Worm (Caenorhabditis elegans) whole organism, L1 larva: ENCODE measurements around the gene egl-1.

Experiments used
- C04F5.9 ChIP-seq: sonication (generic microtip); optimal IDR thresholded peaks from 2 replicates; lab custom pipeline; 2016; ENCODE audit warnings: missing genetic modification characterization, missing compliant biosample characterization
- C16A3.4 ChIP-seq: fragments of 150-350 bp; optimal IDR thresholded peaks from 2 replicates; lab custom pipeline; 2014; ENCODE audit warnings: missing biosample characterization, missing genetic modification characterization
- C34B4.2 ChIP-seq: sonication (generic microtip); optimal IDR thresholded peaks from 2 replicates; lab custom pipeline; 2017; ENCODE audit warnings: mild to moderate bottlenecking, missing genetic modification characterization, missing compliant biosample characterization
- F16B12.6 ChIP-seq: fragments of 150-350 bp; optimal IDR thresholded peaks from 2 replicates; lab custom pipeline; 2014; ENCODE audit warnings: missing biosample characterization, missing genetic modification characterization
- aha-1 ChIP-seq: fragments of 150-350 bp; optimal IDR thresholded peaks from 2 replicates; lab custom pipeline; 2014; ENCODE audit warnings: missing biosample characterization, missing genetic modification characterization
- aly-2 ChIP-seq: fragments of 150-350 bp; optimal IDR thresholded peaks from 2 replicates; lab custom pipeline; 2014; ENCODE audit warnings: missing biosample characterization, missing genetic modification characterization
- blmp-1 ChIP-seq: fragments of 150-350 bp; optimal IDR thresholded peaks from 2 replicates; lab custom pipeline; 2014; ENCODE audit warnings: missing biosample characterization, missing genetic modification characterization
- ceh-8 ChIP-seq: fragments of 200-800 bp; sonication (Bioruptor generic); optimal IDR thresholded peaks from 2 replicates; lab custom pipeline; 2018; ENCODE audit warnings: mild to moderate bottlenecking, missing genetic modification characterization, moderate library complexity, missing compliant biosample characterization
- ceh-88 ChIP-seq: fragments of 200-800 bp; sonication (Bioruptor generic); IDR thresholded peaks from 2 replicates; pipeline ENCODE4 v1.3.6; 2022; ENCODE audit warnings: missing genetic modification characterization, missing compliant biosample characterization
- dpl-1 ChIP-seq, 3 experiments: fragments of 150-350 bp in 2 of 3; sonication (generic microtip) in 1 of 3; optimal IDR thresholded peaks; 2 replicates each; lab custom pipeline; 2014 to 2017; ENCODE audit warnings: missing biosample characterization in 3 of 3, missing genetic modification characterization in 3 of 3, missing genetic modification reagents in 3 of 3
- dsc-1 ChIP-seq: sonication (generic microtip); optimal IDR thresholded peaks from 2 replicates; lab custom pipeline; 2016; ENCODE audit warnings: mild to moderate bottlenecking, missing genetic modification characterization, missing compliant biosample characterization
- efl-1 ChIP-seq, 4 experiments: fragments of 150-350 bp; optimal IDR thresholded peaks in 3 of 4; peaks in 1 of 4; 1 replicate in 1 of 4; 2 replicates in 3 of 4; lab custom pipeline; 2014; ENCODE audit warnings: missing biosample characterization in 2 of 4, missing genetic modification characterization in 2 of 4, missing genetic modification reagents in 2 of 4
- egl-13 ChIP-seq: sonication (generic microtip); optimal IDR thresholded peaks from 2 replicates; lab custom pipeline; 2016; ENCODE audit warnings: missing genotype, missing genetic modification reagents, missing genetic modification characterization, missing compliant biosample characterization
- elt-2 ChIP-seq: sonication (generic microtip); optimal IDR thresholded peaks from 2 replicates; lab custom pipeline; 2016; ENCODE audit warnings: missing genetic modification characterization, mild to moderate bottlenecking, inconsistent platforms, missing compliant biosample characterization, missing genetic modification reagents
- ets-5 ChIP-seq: fragments of 200-800 bp; sonication (Bioruptor generic); IDR thresholded peaks from 2 replicates; pipeline ENCODE4 v1.3.6; 2022; ENCODE audit warnings: missing genetic modification characterization, missing compliant biosample characterization
- fkh-4 ChIP-seq: sonication (generic microtip); optimal IDR thresholded peaks from 2 replicates; lab custom pipeline; 2016; ENCODE audit warnings: missing compliant biosample characterization, missing genetic modification characterization, borderline replicate concordance
- fkh-8 ChIP-seq: sonication (generic microtip); optimal IDR thresholded peaks from 2 replicates; lab custom pipeline; 2016; ENCODE audit warnings: mild to moderate bottlenecking, missing genetic modification characterization, missing compliant biosample characterization
- grh-1 ChIP-seq: fragments of 200-800 bp; sonication (Bioruptor generic); IDR thresholded peaks from 2 replicates; pipeline ENCODE4 v1.3.6; 2022; ENCODE audit warnings: missing genetic modification reagents, missing genetic modification characterization, missing compliant biosample characterization
- irx-1 ChIP-seq: sonication (generic microtip); optimal IDR thresholded peaks from 2 replicates; lab custom pipeline; 2016; ENCODE audit warnings: missing genetic modification characterization, missing compliant biosample characterization
- isw-1 ChIP-seq: fragments of 200-800 bp; sonication (Bioruptor generic); IDR thresholded peaks from 2 replicates; pipeline ENCODE4 v1.3.6; 2022; ENCODE audit warnings: missing genetic modification characterization, missing compliant biosample characterization
- lin-15B ChIP-seq: fragments of 150-350 bp; sonication (generic microtip); optimal IDR thresholded peaks from 3 replicates; lab custom pipeline; 2014; ENCODE audit warnings: missing biosample characterization, missing genetic modification characterization
- lin-35 ChIP-seq, 2 experiments: fragments of 150-350 bp; optimal IDR thresholded peaks; 2 replicates each; lab custom pipeline; 2014; ENCODE audit warnings: missing biosample characterization in 2 of 2, missing genetic modification characterization in 2 of 2, missing genetic modification reagents in 2 of 2
- lin-39 ChIP-seq: fragments of 150-350 bp; optimal IDR thresholded peaks from 2 replicates; lab custom pipeline; 2014; ENCODE audit warnings: missing biosample characterization, missing genetic modification reagents, missing genetic modification characterization
- lir-3 ChIP-seq: sonication (generic microtip); optimal IDR thresholded peaks from 2 replicates; lab custom pipeline; 2016; ENCODE audit warnings: mild to moderate bottlenecking, missing genetic modification characterization, moderate library complexity, missing compliant biosample characterization; ENCODE audit not compliant: poor library complexity
- nhr-237 ChIP-seq: fragments of 150-350 bp; optimal IDR thresholded peaks from 2 replicates; lab custom pipeline; 2014; ENCODE audit warnings: missing biosample characterization, missing genetic modification characterization
- nhr-47 ChIP-seq: sonication (generic microtip); optimal IDR thresholded peaks from 2 replicates; lab custom pipeline; 2016; ENCODE audit warnings: mild to moderate bottlenecking, missing genetic modification characterization, moderate library complexity, missing compliant biosample characterization
- nhr-71 ChIP-seq: sonication (generic microtip); optimal IDR thresholded peaks from 2 replicates; lab custom pipeline; 2016; ENCODE audit warnings: mild to moderate bottlenecking, missing genetic modification characterization, moderate library complexity, missing compliant biosample characterization
- nhr-85 ChIP-seq: sonication (generic microtip); peaks from one replicate; lab custom pipeline; 2016; ENCODE audit warnings: missing genetic modification characterization, inconsistent platforms, missing compliant biosample characterization
- pag-3 ChIP-seq: sonication (generic microtip); optimal IDR thresholded peaks from 2 replicates; lab custom pipeline; 2017; ENCODE audit warnings: missing genetic modification characterization, mild to moderate bottlenecking, missing compliant biosample characterization, antibody characterized with exemption, borderline replicate concordance; ENCODE audit not compliant: insufficient read depth
- pax-3 ChIP-seq: fragments of 200-800 bp; sonication (Bioruptor generic); optimal IDR thresholded peaks from 2 replicates; lab custom pipeline; 2018; ENCODE audit warnings: mild to moderate bottlenecking, missing genetic modification characterization, moderate library complexity, missing compliant biosample characterization
- pqm-1 ChIP-seq: sonication (generic microtip); optimal IDR thresholded peaks from 3 replicates; lab custom pipeline; 2017; ENCODE audit warnings: missing biosample characterization, missing genetic modification characterization
- snu-23 ChIP-seq: sonication (generic microtip); optimal IDR thresholded peaks from 2 replicates; lab custom pipeline; 2016; ENCODE audit warnings: missing genetic modification characterization, missing compliant biosample characterization
- sox-4 ChIP-seq: sonication (generic microtip); optimal IDR thresholded peaks from 2 replicates; lab custom pipeline; 2016; ENCODE audit warnings: missing genetic modification characterization, missing compliant biosample characterization
- sptf-1 ChIP-seq: fragments of 150-350 bp; optimal IDR thresholded peaks from 2 replicates; lab custom pipeline; 2014; ENCODE audit warnings: missing biosample characterization, missing genetic modification characterization
- swsn-7 ChIP-seq: sonication (generic microtip); optimal IDR thresholded peaks from 2 replicates; lab custom pipeline; 2016; ENCODE audit warnings: missing genetic modification characterization, missing compliant biosample characterization
- tlp-1 ChIP-seq: fragments of 150-350 bp; optimal IDR thresholded peaks from 2 replicates; lab custom pipeline; 2014; ENCODE audit warnings: missing biosample characterization, missing genetic modification characterization
- unc-30 ChIP-seq: sonication (generic microtip); optimal IDR thresholded peaks from 2 replicates; lab custom pipeline; 2017; ENCODE audit warnings: missing biosample characterization, missing genetic modification characterization
- unc-86 ChIP-seq: sonication (generic microtip); optimal IDR thresholded peaks from 2 replicates; lab custom pipeline; 2016; ENCODE audit warnings: missing genetic modification characterization, missing compliant biosample characterization
- xbp-1 ChIP-seq: sonication (generic microtip); optimal IDR thresholded peaks from 2 replicates; lab custom pipeline; 2016; ENCODE audit warnings: missing genetic modification characterization, missing compliant biosample characterization
- zip-4 ChIP-seq: fragments of 200-800 bp; sonication (Bioruptor generic); optimal IDR thresholded peaks from 2 replicates; lab custom pipeline; 2018; ENCODE audit warnings: mild to moderate bottlenecking, missing genetic modification characterization, moderate library complexity, missing compliant biosample characterization
- ztf-4 ChIP-seq: fragments of 150-350 bp; optimal IDR thresholded peaks from 2 replicates; lab custom pipeline; 2014; ENCODE audit warnings: missing biosample characterization, missing genetic modification characterization

The egl-1 gene

DNA sequence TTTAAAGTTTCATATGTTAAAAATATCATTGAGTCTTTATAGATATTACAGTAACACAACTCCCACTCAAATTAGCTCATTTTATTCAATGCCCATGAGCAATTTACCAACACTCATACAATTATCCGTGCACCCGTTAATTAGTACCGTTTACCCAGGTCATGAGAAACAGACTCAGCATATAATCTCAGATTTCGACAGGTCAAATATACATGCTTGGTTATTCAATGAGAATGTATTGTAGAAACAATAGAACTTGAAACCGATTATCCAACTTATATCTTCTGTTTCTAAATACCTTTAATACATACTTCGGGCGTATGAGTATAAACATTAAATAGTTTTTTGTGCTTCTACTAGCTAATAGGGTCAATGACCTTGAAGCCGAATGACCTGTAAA is 4.0 kb upstream of the egl-1 start:
- no peak for TF ChIP-seq F16B12.6 (tag; lab: Kevin White, UChicago)
- no peak for TF ChIP-seq efl-1 (optimal IDR thresholded peaks at IDR 0.05; lab: Kevin White, UChicago)
- peak in 1 of 2 experiments; percentile 73 for TF ChIP-seq efl-1 (GFP tag; optimal IDR thresholded peaks at IDR 0.05 in 1 of 2; lab: Kevin White, UChicago)

DNA sequence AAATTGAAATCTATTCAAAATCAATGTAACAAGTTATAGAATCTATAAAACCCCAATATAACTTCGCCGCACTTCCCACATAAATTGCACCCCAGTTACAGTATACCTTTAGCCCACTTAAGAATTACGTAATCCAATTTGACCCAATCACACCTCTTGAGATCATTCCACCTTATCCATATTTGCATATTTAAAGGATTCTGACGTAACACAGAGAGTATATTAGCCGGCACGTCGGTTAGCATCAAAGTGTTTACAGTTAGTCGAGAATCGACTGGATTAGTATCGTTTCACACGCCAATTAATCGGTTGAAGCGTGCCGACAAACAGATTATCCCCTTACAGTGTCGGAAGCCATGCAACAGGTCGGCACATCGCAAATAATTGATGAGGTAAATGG is 1.4 kb upstream of the egl-1 start:
- TF ChIP-seq pqm-1 (tag; lab: Kevin White, UChicago) (no peak), fkh-4 (no peak)
- TF ChIP-seq, all 84 proteins: peak for 0

DNA sequence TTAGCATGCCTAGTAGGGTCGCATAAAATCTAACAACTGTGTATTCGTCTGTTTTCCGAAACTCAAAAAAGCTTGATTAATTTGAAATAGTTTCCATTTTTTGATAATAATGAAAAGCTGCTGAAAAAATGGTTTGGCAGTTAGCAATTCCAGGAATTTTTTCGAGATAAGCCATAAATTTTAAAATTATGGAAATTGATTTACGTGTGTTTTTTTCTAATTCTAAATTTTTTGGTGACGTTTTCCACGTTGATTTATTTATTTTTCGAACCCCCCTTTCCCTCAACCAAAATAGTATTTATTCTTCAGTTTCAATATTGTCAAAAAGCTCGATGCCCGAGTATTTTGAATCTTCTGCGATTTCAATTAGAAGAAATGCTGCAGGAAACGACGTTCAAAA is 3.3 kb downstream of the egl-1 start, which contains the start of gene F23B12.1:
TSS of gene F23B12.1 (plus strand) at position 301 of the 400 bp plus-strand sequence.
- TF ChIP-seq sptf-1, result no peak

DNA sequence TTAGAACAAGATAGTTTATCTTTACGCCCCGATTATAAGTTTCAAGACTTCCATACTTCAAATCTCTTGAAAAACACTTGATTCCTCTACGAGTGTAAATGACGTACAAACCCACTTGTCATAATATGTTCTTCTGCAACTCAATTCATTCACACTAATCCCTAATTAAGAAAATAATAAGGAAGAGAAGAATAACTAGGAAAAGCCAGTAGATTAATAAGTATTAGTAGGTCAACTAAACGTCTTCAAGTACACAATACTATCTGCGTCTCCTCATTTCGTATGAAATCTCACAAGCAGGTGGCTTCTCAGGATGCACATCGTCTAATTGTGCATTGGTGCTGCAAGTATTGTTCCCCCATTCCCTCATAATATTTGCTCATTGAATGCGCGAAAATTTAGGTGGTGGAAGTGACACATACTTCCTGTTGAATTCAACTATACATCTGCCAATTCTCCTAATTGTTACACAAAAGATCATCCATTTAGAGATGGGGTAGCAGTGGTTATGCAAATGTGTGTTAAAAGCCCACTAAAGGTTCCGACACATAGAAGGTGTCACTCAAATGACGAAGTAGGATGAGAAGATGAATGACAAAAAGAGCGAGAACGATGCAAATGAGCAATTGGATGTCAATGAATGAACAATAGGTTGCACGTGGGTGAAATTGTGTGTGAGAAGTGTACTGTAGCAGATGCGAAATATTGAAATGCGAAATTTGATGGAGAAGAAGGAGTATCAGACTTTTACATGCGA is 4.9 kb downstream of the egl-1 start:
- peak; percentile 3 for TF ChIP-seq sox-4 (tag; lab: Kevin White, UChicago)
- no peak for TF ChIP-seq snu-23 (GFP tag; lab: Kevin White, UChicago)
- peak; percentile 77 for TF ChIP-seq pax-3 (tag; lab: Kevin White, UChicago)
- no peak for TF ChIP-seq xbp-1 (tag; lab: Kevin White, UChicago)
- TF ChIP-seq fkh-8 (tag; lab: Kevin White, UChicago), result no peak
- no peak for TF ChIP-seq unc-30 (tag; lab: Kevin White, UChicago)
- TF ChIP-seq dsc-1, result peak; percentile 96
- TF ChIP-seq C34B4.2 (tag; lab: Kevin White, UChicago), result no peak
- no peak for TF ChIP-seq zip-4 (GFP tag; lab: Kevin White, UChicago)

DNA sequence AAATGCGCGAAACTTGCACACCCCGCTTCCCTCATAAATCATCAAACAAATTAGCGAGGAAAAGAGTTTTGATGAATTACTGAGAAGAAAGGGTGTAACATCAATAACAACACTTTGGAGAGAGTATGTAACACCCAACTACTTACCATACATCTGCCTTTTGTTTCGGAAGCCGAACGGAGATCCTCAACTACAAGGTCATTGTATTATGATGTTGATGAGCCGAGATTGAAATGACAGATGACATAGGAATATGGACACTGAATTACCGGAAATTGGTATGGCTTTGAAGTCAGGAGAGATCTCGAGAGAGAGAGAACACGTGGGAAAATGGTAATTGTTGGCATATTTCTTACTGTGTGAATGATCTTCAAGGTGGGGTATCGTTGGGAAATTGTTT is 6.1 kb downstream of the egl-1 start:
- TF ChIP-seq ztf-4 (no peak), ceh-8 (GFP tag; lab: Kevin White, UChicago) (no peak), lin-39 (tag; lab: Kevin White, UChicago) (no peak), unc-86 (tag; lab: Kevin White, UChicago) (no peak), irx-1 (tag; lab: Kevin White, UChicago) (no peak), C34B4.2 (tag; lab: Kevin White, UChicago) (no peak), grh-1 (no peak), sptf-1 (no peak), fkh-4 (no peak), nhr-47 (tag; lab: Kevin White, UChicago) (no peak), elt-2 (tag; lab: Kevin White, UChicago) (no peak), pag-3 (no peak), blmp-1 (no peak), dpl-1 (GFP tag; optimal IDR thresholded peaks at IDR 0.05; lab: Kevin White, UChicago) (no peak), lin-15B (tag; lab: Kevin White, UChicago) (no peak)

DNA sequence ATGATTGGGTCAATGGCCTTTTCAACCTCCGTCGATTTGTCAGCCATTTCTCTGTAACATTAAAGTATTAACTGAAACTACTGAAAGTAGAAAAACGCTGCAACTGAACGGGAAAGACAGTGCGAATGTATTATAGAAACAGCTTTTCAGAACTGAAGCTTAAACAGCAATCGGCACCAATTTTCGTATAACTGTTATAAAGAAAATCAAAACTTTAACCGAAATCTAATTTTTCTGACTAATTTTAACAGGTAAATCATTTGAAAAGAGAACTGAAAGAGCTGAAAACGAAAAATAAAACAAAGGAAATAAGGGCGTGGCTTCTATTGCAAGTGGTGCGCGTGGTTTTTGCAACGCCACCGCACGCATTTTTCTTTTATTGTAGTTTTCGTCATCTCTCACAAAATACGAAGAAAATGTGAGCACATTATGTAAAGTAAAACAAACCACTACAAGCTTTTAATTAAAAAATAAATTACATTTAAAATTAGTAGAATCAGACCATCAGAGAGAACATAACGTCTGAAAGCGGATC is 7.1 kb downstream of the egl-1 start, which contains the start of gene rrsr-1:
TSS of gene rrsr-1 (minus strand) at position 51 of the 535 bp plus-strand sequence.
- no peak for TF ChIP-seq ets-5 (GFP tag; lab: Robert Waterston, UW)
- TF ChIP-seq grh-1, result no peak
- peak; percentile 23 for TF ChIP-seq C16A3.4 (tag; lab: Kevin White, UChicago)
- TF ChIP-seq tlp-1 (tag; lab: Kevin White, UChicago), result no peak
- peak; percentile 3; the same call in 1 of the 2 replicates for TF ChIP-seq isw-1
- TF ChIP-seq ceh-88 (GFP tag; lab: Robert Waterston, UW), result no peak
- peak; percentile 25 for TF ChIP-seq pax-3 (tag; lab: Kevin White, UChicago)
- peak; percentile 15 for TF ChIP-seq lir-3 (tag; lab: Kevin White, UChicago)
- no peak for TF ChIP-seq aly-2
- TF ChIP-seq nhr-71 (tag; lab: Kevin White, UChicago), result no peak
- TF ChIP-seq pqm-1 (tag; lab: Kevin White, UChicago), result no peak
- TF ChIP-seq aha-1 (tag; lab: Kevin White, UChicago), result no peak
- TF ChIP-seq C04F5.9 (tag; lab: Kevin White, UChicago), result no peak
- peak in 1 of 2 experiments; percentile 54 for TF ChIP-seq lin-35 (GFP tag; optimal IDR thresholded peaks at IDR 0.05; lab: Kevin White, UChicago)
- TF ChIP-seq F16B12.6 (tag; lab: Kevin White, UChicago), result no peak
- TF ChIP-seq sptf-1, result no peak
- TF ChIP-seq nhr-85 (tag; lab: Kevin White, UChicago), result no peak
- TF ChIP-seq egl-13 (tag; lab: Kevin White, UChicago), result no peak
- TF ChIP-seq swsn-7 (tag; lab: Kevin White, UChicago), result peak; percentile 64
- peak; percentile 19 for TF ChIP-seq unc-86 (tag; lab: Kevin White, UChicago)
- no peak for TF ChIP-seq nhr-237 (tag; lab: Kevin White, UChicago)
